Worm (Caenorhabditis elegans) whole organism, mixed stage, embryonic: ENCODE measurements around the gene math-25.

ENCODE experiments used
- bed-3 ChIP-seq: fragments of 200-800 bp; sonication (Bioruptor generic); optimal IDR thresholded peaks from 3 replicates; lab custom pipeline; 2018; ENCODE audit warnings: mild to moderate bottlenecking, missing genetic modification characterization, moderate library complexity, missing compliant biosample characterization
- hlh-1 ChIP-seq: fragments of 150-350 bp; optimal IDR thresholded peaks from 2 replicates; lab custom pipeline; 2014; ENCODE audit warnings: missing biosample characterization, missing genetic modification reagents, missing genetic modification characterization
- mep-1 ChIP-seq: fragments of 150-350 bp; optimal IDR thresholded peaks from 2 replicates; lab custom pipeline; 2017; ENCODE audit warnings: missing biosample characterization, missing genetic modification reagents, missing genetic modification characterization, inconsistent platforms
- nhr-2 ChIP-seq: fragments of 150-350 bp; optimal IDR thresholded peaks from 2 replicates; lab custom pipeline; 2014; ENCODE audit warnings: missing biosample characterization, missing genetic modification characterization
- sem-2 ChIP-seq: fragments of 200-800 bp; sonication (Bioruptor generic); optimal IDR thresholded peaks from 2 replicates; lab custom pipeline; 2018; ENCODE audit warnings: mild to moderate bottlenecking, missing genetic modification characterization, missing compliant biosample characterization
- sptf-1 ChIP-seq: sonication (generic microtip); optimal IDR thresholded peaks from 2 replicates; lab custom pipeline; 2017; ENCODE audit warnings: mild to moderate bottlenecking, missing genetic modification characterization, moderate library complexity, missing compliant biosample characterization
- tbx-8 ChIP-seq: fragments of 200-800 bp; sonication (Bioruptor generic); optimal IDR thresholded peaks from 2 replicates; lab custom pipeline; 2018; ENCODE audit warnings: mild to moderate bottlenecking, missing genetic modification characterization, moderate library complexity, missing compliant biosample characterization

The math-25 gene

ce11 chrII:1946427-1946826 lies 50.6 kb downstream of the math-25 start, which contains the start of gene math-48:
Gene math-48, minus strand, starts transcription at chrII:1946527.
- no peak for TF ChIP-seq hlh-1 (tag; lab: Kevin White, UChicago)
- TF ChIP-seq sem-2 (GFP tag; lab: Kevin White, UChicago): no peak
- TF ChIP-seq bed-3 (GFP tag; lab: Kevin White, UChicago): no peak
- TF ChIP-seq sptf-1 (tag; lab: Kevin White, UChicago): no peak
- TF ChIP-seq nhr-2 (tag; lab: Kevin White, UChicago): no peak
- no peak for TF ChIP-seq mep-1 (tag; lab: Kevin White, UChicago)
- no peak for TF ChIP-seq tbx-8 (GFP tag; lab: Kevin White, UChicago)
